Worm (Caenorhabditis elegans): ENCODE measurements around the gene F20D12.12.
A peak's percentile ranks its signal among the peaks of the same experiment; 100 is the strongest.
"Not testable (repeated sequence)": the region's sequence is repeated elsewhere in the genome, so short reads cannot be mapped to it uniquely, and the experiment has no call there.

- TF ChIP-seq nhr-129 (tag; optimal IDR thresholded peaks at IDR 0.05) (peak; percentile 74), lin-13 (GFP tag; optimal IDR thresholded peaks at IDR 0.05) (peak; percentile 65)
- not testable (repeated sequence) for TF ChIP-seq nhr-10 (tag; optimal IDR thresholded peaks at IDR 0.05); mdl-1 (tag; optimal IDR thresholded peaks at IDR 0.05); elt-1 (tag; optimal IDR thresholded peaks at IDR 0.05); unc-62 (GFP tag; optimal IDR thresholded peaks at IDR 0.05); ztf-11 (tag; optimal IDR thresholded peaks at IDR 0.05); nhr-12 (tag; optimal IDR thresholded peaks at IDR 0.05); R02D3.7 (tag; optimal IDR thresholded peaks at IDR 0.05); egl-27 (tag; optimal IDR thresholded peaks at IDR 0.05); ceh-82 (tag; optimal IDR thresholded peaks at IDR 0.05)
Observed at ce11 chrIV:7946899-7947499, at the start of gene F20D12.12.
